Fruit fly (Drosophila melanogaster) whole organism, embryonic: Measurements from ENCODE around the gene att-ORFB.

Experiments
- B-H2 ChIP-seq: fragments of 200-800 bp; sonication (Bioruptor generic); optimal IDR thresholded peaks from 2 replicates; lab custom pipeline; 2018; ENCODE audit warnings: missing biosample characterization, mild to moderate bottlenecking, missing genetic modification characterization
- Bdp1 ChIP-seq: fragments of 200-800 bp; sonication (Bioruptor generic); optimal IDR thresholded peaks from 3 replicates; lab custom pipeline; 2016; ENCODE audit warnings: missing biosample characterization, missing genetic modification characterization
- CG10654 ChIP-seq: fragments of 200-800 bp; sonication (Bioruptor generic); optimal IDR thresholded peaks from 2 replicates; lab custom pipeline; 2016; ENCODE audit warnings: missing biosample characterization, missing genetic modification characterization
- CG11398 ChIP-seq: fragments of 200-800 bp; sonication (Bioruptor generic); optimal IDR thresholded peaks from 2 replicates; lab custom pipeline; 2016; ENCODE audit warnings: missing biosample characterization, missing genetic modification characterization
- CG11695 ChIP-seq: fragments of 200-800 bp; sonication (Bioruptor generic); IDR thresholded peaks from 3 replicates; pipeline ENCODE4 v1.3.6; 2022; ENCODE audit warnings: missing biosample characterization, missing genetic modification characterization
- CG12769 ChIP-seq: fragments of 200-800 bp; sonication (Bioruptor generic); optimal IDR thresholded peaks from 2 replicates; lab custom pipeline; 2019; ENCODE audit warnings: missing biosample characterization, mild to moderate bottlenecking, missing genetic modification characterization, moderate library complexity
- CG13624 ChIP-seq: fragments of 200-800 bp; sonication (Bioruptor generic); optimal IDR thresholded peaks from 2 replicates; lab custom pipeline; 2016; ENCODE audit warnings: missing biosample characterization, missing genetic modification characterization
- CG13894 ChIP-seq: fragments of 200-800 bp; sonication (Bioruptor generic); optimal IDR thresholded peaks from 3 replicates; lab custom pipeline; 2018; ENCODE audit warnings: missing biosample characterization, mild to moderate bottlenecking, missing genetic modification characterization, moderate library complexity
- CG15269 ChIP-seq: fragments of 200-800 bp; sonication (Bioruptor generic); optimal IDR thresholded peaks from 2 replicates; lab custom pipeline; 2018; ENCODE audit warnings: missing biosample characterization, mild to moderate bottlenecking, missing genetic modification characterization, moderate library complexity
- CG15696 ChIP-seq: fragments of 200-800 bp; sonication (Bioruptor generic); optimal IDR thresholded peaks from 2 replicates; lab custom pipeline; 2019; ENCODE audit warnings: missing biosample characterization, mild to moderate bottlenecking, missing genetic modification characterization, moderate library complexity
- CG1603 ChIP-seq: fragments of 200-800 bp; sonication (Bioruptor generic); optimal IDR thresholded peaks from 2 replicates; lab custom pipeline; 2019; ENCODE audit warnings: missing biosample characterization, mild to moderate bottlenecking, missing genetic modification characterization, moderate library complexity
- CG2678 ChIP-seq: fragments of 200-800 bp; sonication (Bioruptor generic); optimal IDR thresholded peaks from 3 replicates; lab custom pipeline; 2019; ENCODE audit warnings: missing biosample characterization, mild to moderate bottlenecking, missing genetic modification characterization, moderate library complexity
- CG3995 ChIP-seq: fragments of 200-800 bp; sonication (Bioruptor generic); optimal IDR thresholded peaks from 3 replicates; lab custom pipeline; 2016; ENCODE audit warnings: missing biosample characterization, missing genetic modification characterization
- CG4328 ChIP-seq: fragments of 200-800 bp; sonication (Bioruptor generic); optimal IDR thresholded peaks from 3 replicates; lab custom pipeline; 2017; ENCODE audit warnings: missing biosample characterization, missing genetic modification reagents, missing genetic modification characterization
- CG5245 ChIP-seq: fragments of 200-800 bp; sonication (Bioruptor generic); optimal IDR thresholded peaks from 3 replicates; lab custom pipeline; 2016; ENCODE audit warnings: missing biosample characterization, missing genetic modification characterization
- CG5953 ChIP-seq: fragments of 200-800 bp; sonication (Bioruptor generic); IDR thresholded peaks from 2 replicates; pipeline ENCODE4 v1.3.6; 2022; ENCODE audit warnings: missing biosample characterization, missing genetic modification characterization
- CG6791 ChIP-seq: fragments of 200-800 bp; sonication (Bioruptor generic); IDR thresholded peaks from 3 replicates; pipeline ENCODE4 v1.3.6; 2022; ENCODE audit warnings: missing biosample characterization, missing genetic modification characterization; ENCODE audit not compliant: partially characterized antibody
- CG7839 ChIP-seq: fragments of 200-800 bp; sonication (Bioruptor generic); optimal IDR thresholded peaks from 3 replicates; lab custom pipeline; 2018; ENCODE audit warnings: missing biosample characterization, mild to moderate bottlenecking, missing genetic modification characterization, moderate library complexity
- CG7928 ChIP-seq: fragments of 200-800 bp; sonication (Bioruptor generic); optimal IDR thresholded peaks from 2 replicates; lab custom pipeline; 2017; ENCODE audit warnings: missing biosample characterization, mild to moderate bottlenecking, missing genetic modification characterization
- CG8290 ChIP-seq, 3 experiments: fragments of 200-800 bp; sonication (Bioruptor generic); optimal IDR thresholded peaks; 2 replicates each; lab custom pipeline; 2016 to 2019; ENCODE audit warnings: missing biosample characterization in 3 of 3, missing genetic modification characterization in 3 of 3, mild to moderate bottlenecking in 2 of 3, moderate library complexity in 1 of 3
- CG8944 ChIP-seq: fragments of 200-800 bp; sonication (Bioruptor generic); optimal IDR thresholded peaks from 3 replicates; lab custom pipeline; 2016; ENCODE audit warnings: missing biosample characterization, missing genetic modification characterization
- CG9817 ChIP-seq: fragments of 200-800 bp; sonication (Bioruptor generic); optimal IDR thresholded peaks from 2 replicates; lab custom pipeline; 2018; ENCODE audit warnings: missing biosample characterization, mild to moderate bottlenecking, missing genetic modification characterization, moderate library complexity
- Dp ChIP-seq: fragments of 200-800 bp; sonication (Bioruptor generic); optimal IDR thresholded peaks from 2 replicates; lab custom pipeline; 2018; ENCODE audit warnings: missing biosample characterization, mild to moderate bottlenecking, missing genetic modification characterization, moderate library complexity
- Fer1 ChIP-seq: fragments of 200-800 bp; sonication (Bioruptor generic); optimal IDR thresholded peaks from 2 replicates; lab custom pipeline; 2017; ENCODE audit warnings: missing biosample characterization, mild to moderate bottlenecking, missing genetic modification characterization
- Hr3 ChIP-seq: fragments of 200-800 bp; sonication (Bioruptor generic); optimal IDR thresholded peaks from 3 replicates; lab custom pipeline; 2016; ENCODE audit warnings: missing biosample characterization, missing genetic modification characterization
- Hr39 ChIP-seq: fragments of >200 bp; optimal IDR thresholded peaks from 2 replicates; lab custom pipeline; 2017
- Pdp1 ChIP-seq, 2 experiments: fragments of 200-800 bp; sonication (Bioruptor generic); optimal IDR thresholded peaks; 3 replicates each; lab custom pipeline; 2016; ENCODE audit warnings: missing biosample characterization in 2 of 2, missing genetic modification characterization in 2 of 2, mild to moderate bottlenecking in 1 of 2, moderate library complexity in 1 of 2
- Side ChIP-seq: fragments of 200-800 bp; sonication (Bioruptor generic); optimal IDR thresholded peaks from 2 replicates; lab custom pipeline; 2016; ENCODE audit warnings: missing biosample characterization, missing genetic modification characterization
- bbx ChIP-seq: fragments of 200-800 bp; sonication (Bioruptor generic); IDR thresholded peaks from 2 replicates; pipeline ENCODE4 v1.3.6; 2022; ENCODE audit warnings: missing biosample characterization, missing genetic modification characterization; ENCODE audit not compliant: partially characterized antibody
- bigmax ChIP-seq: fragments of 200-800 bp; sonication (Bioruptor generic); optimal IDR thresholded peaks from 2 replicates; lab custom pipeline; 2018; ENCODE audit warnings: missing biosample characterization, mild to moderate bottlenecking, missing genetic modification characterization
- bowl ChIP-seq: fragments of 200-800 bp; sonication (Bioruptor generic); IDR thresholded peaks from 2 replicates; pipeline ENCODE4 v1.3.6; 2022; ENCODE audit warnings: missing biosample characterization, missing genetic modification characterization
- cas ChIP-seq: fragments of 200-800 bp; sonication (Bioruptor generic); IDR thresholded peaks from 2 replicates; pipeline ENCODE4 v1.3.6; 2022; ENCODE audit warnings: missing biosample characterization, missing genetic modification characterization
- cato ChIP-seq: fragments of 200-800 bp; sonication (Bioruptor generic); optimal IDR thresholded peaks from 2 replicates; lab custom pipeline; 2016; ENCODE audit warnings: missing biosample characterization, missing genetic modification characterization, borderline replicate concordance
- ci ChIP-seq: fragments of 200-800 bp; sonication (Bioruptor generic); IDR thresholded peaks from 3 replicates; pipeline ENCODE4 v1.3.6; 2022; ENCODE audit warnings: missing biosample characterization, missing genetic modification characterization
- gro ChIP-seq: fragments of 200-800 bp; sonication (Bioruptor generic); optimal IDR thresholded peaks from 2 replicates; lab custom pipeline; 2016; ENCODE audit warnings: missing biosample characterization, missing genetic modification characterization
- gsb-n ChIP-seq: fragments of 200-800 bp; sonication (Bioruptor generic); optimal IDR thresholded peaks from 3 replicates; lab custom pipeline; 2018; ENCODE audit warnings: missing biosample characterization, mild to moderate bottlenecking, missing genetic modification characterization
- hbn ChIP-seq: fragments of 200-800 bp; sonication (Bioruptor generic); IDR thresholded peaks from 2 replicates; pipeline ENCODE4 v1.3.6; 2022; ENCODE audit warnings: missing biosample characterization, missing genetic modification characterization; ENCODE audit not compliant: partially characterized antibody
- her ChIP-seq: fragments of 200-800 bp; sonication (Bioruptor generic); optimal IDR thresholded peaks from 2 replicates; lab custom pipeline; 2016; ENCODE audit warnings: missing biosample characterization, missing genetic modification characterization
- inv ChIP-seq: fragments of 200-800 bp; sonication (Bioruptor generic); IDR thresholded peaks from 2 replicates; pipeline ENCODE4 v1.3.6; 2022; ENCODE audit warnings: missing biosample characterization, missing genetic modification characterization; ENCODE audit not compliant: partially characterized antibody
- mirr ChIP-seq: fragments of 200-800 bp; sonication (Bioruptor generic); optimal IDR thresholded peaks from 3 replicates; lab custom pipeline; 2018; ENCODE audit warnings: missing biosample characterization, mild to moderate bottlenecking, missing genetic modification characterization
- onecut ChIP-seq: fragments of 200-800 bp; sonication (Bioruptor generic); IDR thresholded peaks from 2 replicates; pipeline ENCODE4 v1.3.6; 2022; ENCODE audit warnings: missing biosample characterization, missing genetic modification characterization
- pan ChIP-seq, 4 experiments: fragments of >200 bp in 3 of 4; fragments of 200-800 bp in 1 of 4; sonication (Bioruptor generic) in 1 of 4; optimal IDR thresholded peaks in 3 of 4; IDR thresholded peaks in 1 of 4; 2 replicates each; pipeline versions ENCODE4 v1.3.6 to Lab custom; 2017 to 2022; ENCODE audit warnings: missing biosample characterization in 2 of 4, missing genetic modification characterization in 2 of 4, mixed read lengths in 1 of 4
- phol ChIP-seq: fragments of 200-800 bp; sonication (Bioruptor generic); optimal IDR thresholded peaks from 3 replicates; lab custom pipeline; 2018; ENCODE audit warnings: missing biosample characterization, mild to moderate bottlenecking, missing genetic modification characterization, moderate library complexity
- pzg ChIP-seq: fragments of 200-800 bp; sonication (Bioruptor generic); optimal IDR thresholded peaks from 3 replicates; lab custom pipeline; 2018; ENCODE audit warnings: missing biosample characterization, mild to moderate bottlenecking, missing genetic modification characterization, moderate library complexity
- rib ChIP-seq: fragments of 200-800 bp; sonication (Bioruptor generic); IDR thresholded peaks from 2 replicates; pipeline ENCODE4 v1.3.6; 2022; ENCODE audit warnings: missing biosample characterization, missing genetic modification characterization
- row ChIP-seq: fragments of 200-800 bp; sonication (Bioruptor generic); IDR thresholded peaks from 3 replicates; pipeline ENCODE4 v1.3.6; 2022; ENCODE audit warnings: missing biosample characterization, missing genetic modification characterization
- slbo ChIP-seq: fragments of 200-800 bp; sonication (Bioruptor generic); IDR thresholded peaks from 2 replicates; pipeline ENCODE4 v1.3.6; 2022; ENCODE audit warnings: missing biosample characterization, missing genetic modification characterization
- tup ChIP-seq: fragments of 200-800 bp; sonication (Bioruptor generic); optimal IDR thresholded peaks from 2 replicates; lab custom pipeline; 2016; ENCODE audit warnings: missing biosample characterization, mild to moderate bottlenecking, missing genetic modification characterization, moderate library complexity
- unc-4 ChIP-seq: fragments of 200-800 bp; sonication (Bioruptor generic); IDR thresholded peaks from 2 replicates; pipeline ENCODE4 v1.3.6; 2022; ENCODE audit warnings: missing biosample characterization, missing genetic modification characterization; ENCODE audit not compliant: partially characterized antibody

The att-ORFB gene

DNA sequence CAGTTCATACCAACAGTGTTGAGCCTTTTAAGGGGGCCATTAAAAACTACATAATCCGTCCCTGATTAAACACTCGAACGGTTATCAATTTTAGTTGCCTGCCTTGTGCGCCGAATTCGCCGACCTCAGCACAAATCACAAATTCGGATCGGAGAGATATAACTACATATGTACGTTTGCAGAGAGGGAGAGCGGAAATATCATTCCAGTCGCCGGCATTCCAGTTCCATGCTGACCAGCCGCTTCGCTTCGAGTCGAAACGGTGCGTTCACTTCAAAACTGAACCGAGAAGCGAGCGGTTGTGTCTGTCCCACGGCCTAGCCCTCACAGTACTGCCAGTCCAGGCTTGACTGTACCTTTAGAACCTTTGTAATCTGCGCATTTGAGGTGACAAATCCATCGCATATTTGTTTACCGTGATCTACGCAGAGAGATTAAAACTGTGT lies 20.4 kb upstream of the att-ORFB start (continued):
- no peak for TF ChIP-seq CG5953 (GFP tag; lab: Robert Waterston, UW)
- peak; percentile 57 for TF ChIP-seq her (GFP tag; lab: Kevin White, UChicago)
- peak; percentile 38 for TF ChIP-seq CG2678 (tag; lab: Kevin White, UChicago)
- TF ChIP-seq unc-4 (GFP tag; lab: Robert Waterston, UW) = 0 out of 2 replicates have a peak, but pooled peaks have one; percentile 38
- TF ChIP-seq CG3995 (GFP tag; lab: Kevin White, UChicago) = peak; percentile 44
- peak; percentile 27 for TF ChIP-seq Bdp1
- TF ChIP-seq CG11398 (GFP tag; lab: Kevin White, UChicago) = peak; percentile 2
- no peak for TF ChIP-seq hbn
- no peak for TF ChIP-seq bbx (GFP tag; lab: Robert Waterston, UW)
- TF ChIP-seq inv = no peak
- no peak for TF ChIP-seq cas (GFP tag; lab: Robert Waterston, UW)
- peak in 1 of 2 experiments; percentile 63 for TF ChIP-seq Pdp1 (GFP tag; optimal IDR thresholded peaks at IDR 0.05; lab: Kevin White, UChicago)
- peak; percentile 32 for TF ChIP-seq CG4328 (GFP tag; lab: Kevin White, UChicago)
- TF ChIP-seq phol (tag; lab: Kevin White, UChicago) = no peak
- no peak for TF ChIP-seq CG7839 (tag; lab: Kevin White, UChicago)
- peak; percentile 12 for TF ChIP-seq pzg (GFP tag; lab: Kevin White, UChicago)
- TF ChIP-seq mirr (GFP tag; lab: Kevin White, UChicago) = peak; percentile 95
- no peak for TF ChIP-seq pan (optimal IDR thresholded peaks at IDR 0.05; lab: Kevin White, UChicago)
- TF ChIP-seq pan (GFP tag; optimal IDR thresholded peaks at IDR 0.05 in 1 of 2, IDR thresholded peaks at IDR 0.05 in 1 of 2) = no peak
- TF ChIP-seq gro = peak; percentile 49
- no peak for TF ChIP-seq CG1603 (tag; lab: Kevin White, UChicago)
- no peak for TF ChIP-seq Dp (GFP tag; lab: Kevin White, UChicago)
- peak; percentile 40 for TF ChIP-seq Fer1 (GFP tag; lab: Kevin White, UChicago)
- peak; percentile 11 for TF ChIP-seq CG13624
- peak; percentile 59; the same call in 1 of the 3 replicates for TF ChIP-seq ci (GFP tag; lab: Robert Waterston, UW)
- no peak for TF ChIP-seq CG8290 (GFP tag; optimal IDR thresholded peaks at IDR 0.05; lab: Kevin White, UChicago)
- peak in 1 of 2 experiments; percentile 62 for TF ChIP-seq CG8290 (tag; optimal IDR thresholded peaks at IDR 0.05; lab: Kevin White, UChicago)
- peak; percentile 73 for TF ChIP-seq CG13894
- no peak for TF ChIP-seq CG11695 (GFP tag; lab: Robert Waterston, UW)
- peak; percentile 12 for TF ChIP-seq CG15269
- TF ChIP-seq gsb-n (tag; lab: Kevin White, UChicago) = no peak
- TF ChIP-seq CG12769 (tag; lab: Kevin White, UChicago) = peak; percentile 68
- no peak for TF ChIP-seq CG9817 (tag; lab: Kevin White, UChicago)
- TF ChIP-seq cato (GFP tag; lab: Kevin White, UChicago) = no peak
- no peak for TF ChIP-seq slbo (GFP tag; lab: Robert Waterston, UW)
- TF ChIP-seq CG10654 (GFP tag; lab: Kevin White, UChicago) = no peak
- no peak for TF ChIP-seq Hr39 (lab: Kevin White, UChicago)
- no peak for TF ChIP-seq CG8944 (GFP tag; lab: Kevin White, UChicago)
- TF ChIP-seq bigmax (GFP tag; lab: Kevin White, UChicago) = peak; percentile 56
- TF ChIP-seq tup (GFP tag; lab: Kevin White, UChicago) = no peak
- peak; percentile 62 for TF ChIP-seq CG7928
- peak; percentile 8; the same call in 1 of the 2 replicates for TF ChIP-seq onecut (GFP tag; lab: Robert Waterston, UW)
- peak; percentile 14; the same call in 1 of the 3 replicates for TF ChIP-seq row (GFP tag; lab: Robert Waterston, UW)
- peak; percentile 47; the same call in 1 of the 2 replicates for TF ChIP-seq rib
- TF ChIP-seq CG5245 (GFP tag; lab: Kevin White, UChicago) = no peak
- TF ChIP-seq CG15696 (tag; lab: Kevin White, UChicago) = no peak
- no peak for TF ChIP-seq bowl (GFP tag; lab: Robert Waterston, UW)
- TF ChIP-seq CG6791 = 0 out of 3 replicates have a peak, but pooled peaks have one; percentile 37
- peak; percentile 71 for TF ChIP-seq B-H2 (GFP tag; lab: Kevin White, UChicago)
- TF ChIP-seq Hr3 (GFP tag; lab: Kevin White, UChicago) = no peak
- TF ChIP-seq Side = peak; percentile 54
